Worm (Caenorhabditis elegans) whole organism, mixed stage, embryonic: ENCODE measurements around the gene F23H11.4.

Experiments
- lin-13 ChIP-seq: fragments of 150-350 bp; optimal IDR thresholded peaks from 2 replicates; lab custom pipeline; 2014; ENCODE audit warnings: missing biosample characterization, missing genetic modification characterization
- nhr-12 ChIP-seq: fragments of 150-350 bp; optimal IDR thresholded peaks from 2 replicates; lab custom pipeline; 2014; ENCODE audit warnings: missing biosample characterization, missing genetic modification characterization
- nhr-28 ChIP-seq: fragments of 150-350 bp; optimal IDR thresholded peaks from 2 replicates; lab custom pipeline; 2014; ENCODE audit warnings: missing biosample characterization, missing genetic modification characterization

DNA sequence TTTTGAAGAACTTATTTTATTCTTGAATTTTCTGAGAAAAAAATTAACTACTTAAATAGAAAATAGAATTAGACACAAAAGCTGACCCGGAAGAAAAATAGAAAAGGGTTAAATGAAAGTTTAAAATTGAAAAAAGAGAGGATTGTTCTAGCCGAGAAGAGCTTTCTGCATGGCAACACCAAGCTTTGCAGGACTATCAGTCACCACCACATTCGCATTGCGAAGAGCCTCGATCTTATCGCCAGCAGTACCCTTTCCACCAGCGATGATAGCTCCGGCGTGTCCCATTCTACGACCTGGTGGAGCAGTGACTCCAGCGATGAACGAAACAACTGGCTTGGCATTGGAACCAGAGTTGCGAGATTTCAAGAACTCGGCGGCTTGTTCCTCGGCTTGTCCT is 7.2 kb downstream of the F23H11.4 start:
- no peak for TF ChIP-seq nhr-28 (tag; lab: Kevin White, UChicago)
- no peak for TF ChIP-seq nhr-12 (tag; lab: Kevin White, UChicago)
- TF ChIP-seq lin-13 (tag; lab: Kevin White, UChicago) = no peak
